Fruit fly (Drosophila melanogaster): Measurements from ENCODE around the gene CG31013.
A peak's percentile ranks its signal among the peaks of the same experiment; 100 is the strongest.

CG31013 gene

DNA sequence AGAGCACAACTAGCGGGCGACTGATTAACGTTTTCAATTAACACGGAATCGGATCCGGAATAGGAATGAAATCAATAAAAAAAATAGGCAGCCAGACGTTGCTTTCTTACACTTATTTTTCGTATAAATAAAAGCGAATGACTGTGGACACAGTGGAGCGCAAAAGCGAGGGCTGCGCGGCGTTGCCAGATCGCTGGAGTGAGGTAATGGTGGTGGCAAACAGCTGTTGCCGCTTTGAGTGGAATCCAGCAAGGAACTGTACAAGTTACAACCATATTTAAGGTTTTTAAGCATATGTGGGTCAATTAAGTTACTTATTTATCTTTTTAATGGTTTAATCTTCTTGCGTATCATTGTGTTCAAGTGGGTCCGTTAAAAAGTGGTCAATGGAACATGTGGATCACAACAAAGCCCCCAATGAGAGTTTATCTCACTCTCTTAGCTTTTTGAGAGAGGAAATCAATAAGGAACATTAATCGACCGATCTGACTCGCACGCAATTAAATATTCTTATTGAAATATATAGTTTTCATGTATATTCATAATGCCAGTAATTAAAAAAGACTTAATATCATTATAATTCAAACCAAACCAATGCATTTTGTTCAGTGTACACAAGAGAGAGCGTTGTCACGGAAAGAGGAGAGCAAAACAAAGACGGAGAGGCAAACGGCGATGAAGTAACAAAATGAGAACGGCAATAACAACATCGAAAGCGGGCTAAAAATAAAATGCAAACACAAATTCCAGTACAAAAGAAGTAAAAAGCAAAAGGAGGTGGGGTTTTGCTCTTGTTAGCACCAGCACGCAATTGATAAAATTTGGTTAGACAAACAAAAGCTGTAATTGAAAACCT, 45.3 kb downstream of the CG31013 start (continued):
- TF ChIP-seq CG14965 (GFP tag; optimal IDR thresholded peaks at IDR 0.05; ENCODE audit: borderline replicate concordance) (peak; percentile 43), bowl (GFP tag; IDR thresholded peaks at IDR 0.05) (peak; percentile 92), Kr (GFP tag; optimal IDR thresholded peaks at IDR 0.05) (no peak), croc (GFP tag; conservative IDR thresholded peaks at IDR 0.05) (peak; percentile 72), CG18599 (GFP tag; optimal IDR thresholded peaks at IDR 0.05) (peak; percentile 94), pho (GFP tag; optimal IDR thresholded peaks at IDR 0.05) (peak; percentile 92), nau (GFP tag; optimal IDR thresholded peaks at IDR 0.05) (peak; percentile 87), Blimp-1 (GFP tag; optimal IDR thresholded peaks at IDR 0.05) (peak; percentile 89), CG17361 (GFP tag; IDR thresholded peaks at IDR 0.05) (peak; percentile 89), danr (GFP tag; IDR thresholded peaks at IDR 0.05) (peak; percentile 80), fd3F (GFP tag; optimal IDR thresholded peaks at IDR 0.05) (peak; percentile 82), CG4730 (GFP tag; IDR thresholded peaks at IDR 0.05) (peak; percentile 90), toy (GFP tag; IDR thresholded peaks at IDR 0.05) (peak; percentile 87), HmgZ (tag; optimal IDR thresholded peaks at IDR 0.05) (peak; percentile 86), Ravus (GFP tag; IDR thresholded peaks at IDR 0.05) (peak; percentile 70), sqz (GFP tag; optimal IDR thresholded peaks at IDR 0.05) (peak; percentile 44), CG17829 (tag; optimal IDR thresholded peaks at IDR 0.05) (peak; percentile 91), CG5953 (GFP tag; IDR thresholded peaks at IDR 0.05) (peak; percentile 92), Antp (GFP tag; optimal IDR thresholded peaks at IDR 0.05) (peak; percentile 72), cg (GFP tag; optimal IDR thresholded peaks at IDR 0.05) (no peak), crol (GFP tag; IDR thresholded peaks at IDR 0.05) (no peak), slou (GFP tag; optimal IDR thresholded peaks at IDR 0.05) (peak; percentile 70), pan (optimal IDR thresholded peaks at IDR 0.05) (no peak), pan (GFP tag; optimal IDR thresholded peaks at IDR 0.05 in 1 of 2, IDR thresholded peaks at IDR 0.05 in 1 of 2) (peak in 1 of 2 experiments; percentile 96), CG3065 (GFP tag; optimal IDR thresholded peaks at IDR 0.05) (peak; percentile 58), stc (GFP tag; IDR thresholded peaks at IDR 0.05) (peak; percentile 97), CG4360 (GFP tag; IDR thresholded peaks at IDR 0.05) (peak; percentile 69), ind (GFP tag; optimal IDR thresholded peaks at IDR 0.05) (peak; percentile 88), CrebB (tag; optimal IDR thresholded peaks at IDR 0.05) (peak; percentile 78), CG31365 (tag; optimal IDR thresholded peaks at IDR 0.05) (peak; percentile 63), CG16813 (GFP tag; IDR thresholded peaks at IDR 0.05; ENCODE audit: partially characterized antibody) (no peak), pnt (GFP tag; optimal IDR thresholded peaks at IDR 0.05) (peak; percentile 69), CG4707 (GFP tag; optimal IDR thresholded peaks at IDR 0.05) (peak; percentile 80), gcm (GFP tag; optimal IDR thresholded peaks at IDR 0.05) (peak; percentile 94), mld (GFP tag; IDR thresholded peaks at IDR 0.05; ENCODE audit: partially characterized antibody) (no peak), her (GFP tag; optimal IDR thresholded peaks at IDR 0.05) (peak; percentile 61), Xrp1 (GFP tag; IDR thresholded peaks at IDR 0.05) (peak; percentile 95), dysf (GFP tag; IDR thresholded peaks at IDR 0.05) (peak; percentile 92), Nf-YA (GFP tag; IDR thresholded peaks at IDR 0.05) (peak; percentile 90), CG8281 (tag; optimal IDR thresholded peaks at IDR 0.05) (peak; percentile 63), phol (tag; optimal IDR thresholded peaks at IDR 0.05) (peak; percentile 88), Neu2 (GFP tag; optimal IDR thresholded peaks at IDR 0.05; ENCODE audit: borderline replicate concordance) (peak; percentile 48), sr (GFP tag; IDR thresholded peaks at IDR 0.05) (peak; percentile 81), CG8765 (GFP tag; IDR thresholded peaks at IDR 0.05) (peak; percentile 63), hth (optimal IDR thresholded peaks at IDR 0.05) (no peak), CG12104 (GFP tag; optimal IDR thresholded peaks at IDR 0.05) (peak; percentile 92), CG1024 (GFP tag; IDR thresholded peaks at IDR 0.05) (peak; percentile 89), CG11696 (GFP tag; IDR thresholded peaks at IDR 0.05) (peak; percentile 91), tna (GFP tag; IDR thresholded peaks at IDR 0.05; ENCODE audit: partially characterized antibody) (no peak)

Data from whole organism, embryonic.